Worm (Caenorhabditis elegans): Measurements from ENCODE around the gene rpt-4.

rpt-4 gene

DNA sequence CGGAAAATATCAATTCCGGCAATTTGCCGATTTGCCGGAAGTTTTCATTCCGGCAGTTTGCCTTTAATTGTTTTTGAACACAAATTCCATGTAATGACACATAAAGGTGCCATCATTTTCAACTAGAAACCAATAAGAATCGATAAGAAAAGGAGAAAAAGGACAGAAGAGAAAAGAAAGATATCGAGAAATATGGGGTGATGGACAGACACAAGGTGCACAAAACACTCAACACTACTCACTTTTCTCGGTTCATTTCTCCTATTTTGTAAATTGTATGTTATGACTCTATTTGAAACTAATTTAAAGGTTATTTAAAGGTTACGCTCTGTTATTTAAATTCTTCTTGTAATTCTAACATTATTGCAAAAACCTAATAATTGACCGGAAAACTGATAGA, 4.8 kb upstream of the rpt-4 start:
- TF ChIP-seq fkh-10 (GFP tag; optimal IDR thresholded peaks at IDR 0.05), result no peak
- no peak for TF ChIP-seq lin-39 (tag; optimal IDR thresholded peaks at IDR 0.05)
- TF ChIP-seq ceh-28 (tag; optimal IDR thresholded peaks at IDR 0.05), result peak; percentile 19
- no peak for TF ChIP-seq aly-2 (tag; optimal IDR thresholded peaks at IDR 0.05)
- no peak for TF ChIP-seq egl-5 (tag; optimal IDR thresholded peaks at IDR 0.05)
- TF ChIP-seq R02D3.7 (tag; optimal IDR thresholded peaks at IDR 0.05), result no peak
- TF ChIP-seq mdl-1 (tag; optimal IDR thresholded peaks at IDR 0.05), result no peak
- no peak for TF ChIP-seq snpc-4 (tag; optimal IDR thresholded peaks at IDR 0.05)
- no peak for TF ChIP-seq hmg-11 (tag; optimal IDR thresholded peaks at IDR 0.05)
- peak; percentile 61 for TF ChIP-seq pqm-1 (tag; optimal IDR thresholded peaks at IDR 0.05)
- peak; percentile 44 for TF ChIP-seq elt-2 (tag; optimal IDR thresholded peaks at IDR 0.05)

DNA sequence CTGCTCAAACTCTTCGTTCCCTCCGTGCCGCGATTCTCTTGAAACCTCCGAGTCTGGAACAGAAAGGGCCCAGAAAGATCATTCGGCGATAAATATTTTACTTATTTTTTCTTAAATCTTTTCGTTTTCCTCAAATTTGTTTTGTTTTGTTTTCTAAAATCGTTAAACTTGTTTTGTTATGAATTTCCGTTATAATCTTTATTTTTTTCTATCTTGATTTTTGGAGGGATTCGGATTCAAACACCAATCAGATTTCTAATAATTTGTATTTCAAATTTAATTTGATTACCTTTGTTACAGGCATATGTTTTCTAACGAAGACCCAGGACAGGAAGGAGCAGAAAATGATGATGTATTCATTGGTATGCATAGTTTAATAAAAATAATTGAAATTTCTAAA, 1.3 kb upstream of the rpt-4 start, which contains the start of gene C23H3.5:
Gene C23H3.5, plus strand, starts transcription at position 301 of the 400 bp plus-strand sequence.
- TF ChIP-seq skn-1 (tag; optimal IDR thresholded peaks at IDR 0.05), result no peak

DNA sequence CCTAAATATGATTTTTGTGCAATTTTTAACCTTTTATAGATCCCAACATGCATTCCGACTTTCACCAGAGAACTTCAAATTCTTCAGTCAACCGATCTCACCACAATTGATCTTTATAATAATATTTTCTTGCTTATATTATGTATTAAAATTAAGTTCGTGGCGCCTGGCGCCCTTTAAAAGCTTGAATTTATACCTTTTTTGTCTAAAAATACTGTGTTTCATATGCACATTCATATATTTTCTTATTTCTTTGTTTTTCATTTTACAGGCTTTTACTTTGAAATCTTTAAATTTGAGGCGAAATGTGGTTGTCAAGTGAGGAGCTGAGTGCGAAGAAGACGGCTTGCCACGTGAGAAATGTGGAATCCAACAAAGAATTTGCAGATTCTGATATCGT, 1.3 kb downstream of the rpt-4 start, which contains the start of gene rpoa-49:
Gene rpoa-49, plus strand, starts transcription at position 301 of the 400 bp plus-strand sequence.
- no peak for TF ChIP-seq egl-5 (tag; optimal IDR thresholded peaks at IDR 0.05)
- no peak for TF ChIP-seq pha-4 (tag; optimal IDR thresholded peaks at IDR 0.05)
- TF ChIP-seq mml-1 (tag; optimal IDR thresholded peaks at IDR 0.05), result no peak
- TF ChIP-seq fkh-2 (tag; optimal IDR thresholded peaks at IDR 0.05), result no peak
- TF ChIP-seq lin-15B (tag; optimal IDR thresholded peaks at IDR 0.05), result no peak
- no peak for TF ChIP-seq lin-39 (tag; optimal IDR thresholded peaks at IDR 0.05)
- TF ChIP-seq aly-2 (tag; optimal IDR thresholded peaks at IDR 0.05), result no peak

DNA sequence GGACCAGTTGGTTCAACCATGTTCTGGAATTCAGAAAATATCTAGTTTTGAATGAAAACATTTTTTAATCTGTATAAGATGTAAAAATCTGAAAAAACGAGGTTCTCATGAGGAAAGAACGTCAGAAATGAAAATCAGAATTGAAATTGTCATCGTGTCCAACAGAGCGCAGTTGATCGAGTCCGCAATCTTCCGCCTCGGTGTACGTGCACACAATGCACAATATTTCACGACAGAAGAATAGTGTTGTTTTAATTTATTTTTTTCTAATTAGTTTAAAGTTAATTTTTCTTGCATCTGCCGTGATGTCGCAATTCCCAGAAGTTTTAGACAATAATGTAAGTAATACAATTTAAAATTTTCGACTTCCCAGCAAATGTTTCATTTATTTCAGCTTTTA, 2.4 kb downstream of the rpt-4 start, which contains the start of gene nfyc-1:
Gene nfyc-1, plus strand, starts transcription at position 268 of the 400 bp plus-strand sequence.
- TF ChIP-seq eor-1 (tag; optimal IDR thresholded peaks at IDR 0.05) (no peak), nfya-1 (tag; optimal IDR thresholded peaks at IDR 0.05; ENCODE audit: insufficient read depth) (peak; percentile 65), ZK546.5 (tag; optimal IDR thresholded peaks at IDR 0.05) (no peak), ztf-11 (tag; optimal IDR thresholded peaks at IDR 0.05) (no peak), nhr-67 (tag; optimal IDR thresholded peaks at IDR 0.05) (no peak), egl-5 (tag; optimal IDR thresholded peaks at IDR 0.05) (peak; percentile 72), nhr-43 (tag; optimal IDR thresholded peaks at IDR 0.05; ENCODE audit: poor library complexity, severe bottlenecking) (no peak), lin-39 (tag; optimal IDR thresholded peaks at IDR 0.05) (peak; percentile 65), hmg-11 (tag; optimal IDR thresholded peaks at IDR 0.05) (peak; percentile 79), snpc-4 (tag; optimal IDR thresholded peaks at IDR 0.05) (peak; percentile 27), pha-4 (tag; optimal IDR thresholded peaks at IDR 0.05) (peak; percentile 84), nhr-11 (tag; optimal IDR thresholded peaks at IDR 0.05) (no peak), nhr-23 (tag; optimal IDR thresholded peaks at IDR 0.05) (peak; percentile 65), fkh-10 (GFP tag; optimal IDR thresholded peaks at IDR 0.05) (no peak), lin-15B (tag; optimal IDR thresholded peaks at IDR 0.05) (peak; percentile 90), daf-12 (tag; optimal IDR thresholded peaks at IDR 0.05) (no peak), nhr-25 (tag; optimal IDR thresholded peaks at IDR 0.05) (peak; percentile 42), skn-1 (tag; optimal IDR thresholded peaks at IDR 0.05) (peak; percentile 99)

DNA sequence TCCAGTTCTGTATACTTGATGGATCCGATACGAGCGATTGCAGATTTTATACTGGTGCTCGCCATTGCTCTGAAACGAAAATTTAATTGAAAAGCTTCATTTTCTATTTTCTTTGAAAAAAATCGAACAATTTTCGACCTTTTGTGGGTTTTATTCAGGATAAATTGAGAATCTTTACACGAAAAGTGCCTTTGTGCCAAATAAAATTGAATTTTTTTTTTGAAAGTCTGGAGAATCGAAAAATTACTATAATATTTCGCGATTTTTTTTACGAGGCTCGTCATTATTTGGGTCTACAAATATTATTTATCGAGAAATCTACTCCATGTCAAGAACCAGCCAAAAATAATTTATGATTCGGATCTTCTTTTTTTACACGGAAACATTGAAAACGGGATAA, 4.1 kb downstream of the rpt-4 start, which contains the start of gene F23F1.10:
Gene F23F1.10, minus strand, starts transcription at position 69 of the 400 bp plus-strand sequence.
- TF ChIP-seq unc-39 (tag; optimal IDR thresholded peaks at IDR 0.05) (no peak), ceh-9 (tag; optimal IDR thresholded peaks at IDR 0.05) (no peak), hmg-11 (tag; optimal IDR thresholded peaks at IDR 0.05) (no peak), tbx-2 (tag; optimal IDR thresholded peaks at IDR 0.05) (no peak), ceh-82 (tag; optimal IDR thresholded peaks at IDR 0.05) (no peak), aly-2 (tag; optimal IDR thresholded peaks at IDR 0.05) (no peak), egl-5 (tag; optimal IDR thresholded peaks at IDR 0.05) (no peak), nhr-43 (tag; optimal IDR thresholded peaks at IDR 0.05; ENCODE audit: poor library complexity, severe bottlenecking) (no peak), elt-3 (tag; optimal IDR thresholded peaks at IDR 0.05) (no peak), nhr-76 (tag; optimal IDR thresholded peaks at IDR 0.05) (no peak), daf-12 (tag; optimal IDR thresholded peaks at IDR 0.05) (no peak), unc-62 (GFP tag; optimal IDR thresholded peaks at IDR 0.05) (no peak), elt-1 (tag; optimal IDR thresholded peaks at IDR 0.05) (no peak), fkh-2 (tag; optimal IDR thresholded peaks at IDR 0.05) (no peak), nhr-12 (tag; optimal IDR thresholded peaks at IDR 0.05) (no peak), nhr-67 (tag; optimal IDR thresholded peaks at IDR 0.05) (no peak), ama-1 (optimal IDR thresholded peaks at IDR 0.05) (no peak), nhr-23 (tag; optimal IDR thresholded peaks at IDR 0.05) (no peak), ceh-28 (tag; optimal IDR thresholded peaks at IDR 0.05) (no peak)
